Worm (Caenorhabditis elegans) whole organism, early embryonic: ENCODE results near the gene rpl-25.1.

ENCODE experiments used
- ama-1 ChIP-seq: fragments of 150-350 bp; optimal IDR thresholded peaks from 2 replicates; lab custom pipeline; 2014
- ceh-13 ChIP-seq: fragments of 200-800 bp; sonication (Bioruptor generic); optimal IDR thresholded peaks from 2 replicates; lab custom pipeline; 2018; ENCODE audit warnings: mild to moderate bottlenecking, missing genetic modification characterization, missing compliant biosample characterization
- ets-7 ChIP-seq: sonication (generic microtip); optimal IDR thresholded peaks from 2 replicates; lab custom pipeline; 2016; ENCODE audit warnings: missing genotype, missing genetic modification characterization, missing compliant biosample characterization
- flt-1 ChIP-seq: fragments of 200-800 bp; sonication (Bioruptor generic); IDR thresholded peaks from 2 replicates; pipeline ENCODE4 v1.3.6; 2022; ENCODE audit warnings: missing genetic modification characterization, missing compliant biosample characterization
- hnd-1 ChIP-seq: sonication (generic microtip); optimal IDR thresholded peaks from 2 replicates; lab custom pipeline; 2016; ENCODE audit warnings: missing genetic modification characterization, missing compliant biosample characterization
- scrt-1 ChIP-seq: fragments of 200-800 bp; sonication (Bioruptor generic); IDR thresholded peaks from 2 replicates; pipeline ENCODE4 v1.3.6; 2022; ENCODE audit warnings: missing genetic modification characterization, missing compliant biosample characterization
- sea-1 ChIP-seq: fragments of 200-800 bp; sonication (Bioruptor generic); conservative IDR thresholded peaks from 2 replicates; pipeline ENCODE4 v1.3.6; 2022; ENCODE audit warnings: missing genetic modification characterization, missing compliant biosample characterization
- tra-4 ChIP-seq: sonication (generic microtip); optimal IDR thresholded peaks from 2 replicates; lab custom pipeline; 2017; ENCODE audit warnings: missing genetic modification characterization, missing compliant biosample characterization

DNA sequence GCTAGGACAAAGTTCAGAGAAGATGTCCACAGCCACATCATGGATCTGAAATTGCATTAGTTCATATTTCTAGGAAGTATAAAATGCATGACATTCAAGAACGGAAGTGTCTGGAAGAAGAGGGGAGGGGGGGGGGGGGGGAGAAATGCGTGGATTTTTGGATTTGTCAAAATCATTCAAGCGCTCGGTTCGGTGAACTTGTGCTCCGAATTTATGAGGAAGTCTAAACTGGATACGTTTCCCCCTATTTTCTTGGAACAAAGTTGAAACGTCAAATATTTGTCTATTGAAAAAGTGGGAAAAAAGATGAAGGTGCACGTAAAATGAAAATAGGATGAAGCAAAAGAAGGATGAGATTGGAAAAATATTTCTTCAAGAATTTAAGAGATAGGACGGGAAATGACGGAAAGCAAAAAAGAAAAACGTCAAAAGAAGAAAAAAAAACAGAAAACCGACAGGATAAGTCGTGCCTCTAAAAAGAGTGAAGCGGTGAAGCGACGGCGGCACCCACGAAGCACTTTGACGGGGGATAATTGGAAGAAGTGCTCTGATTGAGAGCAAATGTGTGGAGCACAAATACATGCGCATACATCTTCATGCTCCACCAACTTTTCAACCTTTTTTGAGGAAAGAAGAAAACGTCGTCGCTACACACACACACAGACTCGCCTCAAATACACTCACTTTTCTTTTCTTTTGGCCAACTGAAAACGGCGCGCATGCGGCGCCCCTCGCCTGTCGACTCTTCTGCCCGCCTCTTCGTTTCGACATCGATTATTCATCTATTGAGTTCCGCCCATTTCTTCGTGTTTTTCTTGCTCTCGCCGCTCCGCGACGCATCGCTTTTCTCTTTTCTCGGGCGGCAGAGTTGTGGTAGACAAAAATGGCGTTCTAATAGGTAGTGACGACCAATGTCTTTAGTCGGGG is 5.9 kb downstream of the rpl-25.1 start, which contains the start of gene F55D10.4:
- no peak for TF ChIP-seq tra-4 (tag; lab: Kevin White, UChicago)
- no peak for TF ChIP-seq ama-1 (lab: Kevin White, UChicago)
- no peak for TF ChIP-seq flt-1
- TF ChIP-seq scrt-1 (GFP tag; lab: Robert Waterston, UW), result no peak
- no peak for TF ChIP-seq ceh-13 (GFP tag; lab: Kevin White, UChicago)
- TF ChIP-seq ets-7 (tag; lab: Kevin White, UChicago), result no peak
- TF ChIP-seq hnd-1 (tag; lab: Kevin White, UChicago), result no peak
- TF ChIP-seq sea-1 (GFP tag; lab: Robert Waterston, UW), result no peak
